Fruit fly (Drosophila melanogaster) whole organism, pupa: ENCODE measurements around the gene Whamy.

Experiments used
- CG34367 ChIP-seq: fragments of 200-800 bp; sonication (Bioruptor generic); optimal IDR thresholded peaks from 2 replicates; lab custom pipeline; 2018; ENCODE audit warnings: missing biosample characterization, mild to moderate bottlenecking, missing genetic modification characterization
- CG8159 ChIP-seq: fragments of 200-800 bp; sonication (Bioruptor generic); optimal IDR thresholded peaks from 3 replicates; lab custom pipeline; 2018; ENCODE audit warnings: missing biosample characterization, mild to moderate bottlenecking, missing genetic modification characterization, moderate library complexity
- CG9948 ChIP-seq: fragments of 200-800 bp; sonication (Bioruptor generic); optimal IDR thresholded peaks from 2 replicates; lab custom pipeline; 2018; ENCODE audit warnings: missing biosample characterization, mild to moderate bottlenecking, missing genetic modification characterization, moderate library complexity

DNA sequence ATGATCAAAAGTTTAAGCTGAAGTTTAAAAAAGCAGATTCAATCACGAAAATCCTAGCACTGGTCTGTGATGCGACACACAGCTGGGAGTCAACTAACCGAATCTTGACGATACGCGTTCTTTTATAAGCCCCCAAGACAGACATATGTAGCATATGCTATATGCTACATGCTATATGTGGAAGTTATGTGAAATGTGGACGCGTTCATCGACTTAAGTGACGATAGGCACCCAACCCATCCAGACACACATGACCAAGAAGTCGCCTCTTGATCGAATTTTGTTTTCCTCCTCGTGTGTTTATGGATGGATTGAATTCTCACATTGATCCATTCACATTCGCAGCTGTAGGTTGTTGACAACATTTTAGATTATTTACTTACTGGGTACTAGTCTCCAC, 41.1 kb downstream of the Whamy start, which contains the start of gene alphaTub85E:
- no peak for TF ChIP-seq CG9948 (tag; lab: Kevin White, UChicago)
- TF ChIP-seq CG8159 (tag; lab: Kevin White, UChicago) = no peak
- TF ChIP-seq CG34367 (tag; lab: Kevin White, UChicago) = no peak
